Fruit fly (Drosophila melanogaster): ENCODE results near the gene ppk11.

dm6 chr2L:9783130-9783529 lies 8.3 kb upstream of the ppk11 start:
- no peak for TF ChIP-seq Dll (optimal IDR thresholded peaks at IDR 0.05)
- no peak for TF ChIP-seq pan (optimal IDR thresholded peaks at IDR 0.05)
- no peak for TF ChIP-seq CG8478 (optimal IDR thresholded peaks at IDR 0.05)
- no peak for TF ChIP-seq EcR (GFP tag; optimal IDR thresholded peaks at IDR 0.05)
